Worm (Caenorhabditis elegans): ENCODE measurements around the gene K01B6.3.

Gene K01B6.3

ce11 chrIII:9299919-9300318, at the start of gene K01B6.3:
Gene K01B6.3 (plus strand): TSS chrIII:9300219.
- TF ChIP-seq nhr-77 (tag; optimal IDR thresholded peaks at IDR 0.05) = no peak
- no peak for TF ChIP-seq lin-39 (tag; optimal IDR thresholded peaks at IDR 0.05)
- TF ChIP-seq lin-13 (GFP tag; optimal IDR thresholded peaks at IDR 0.05) = no peak
- TF ChIP-seq lin-29 (GFP tag; IDR thresholded peaks at IDR 0.05) = no peak
- TF ChIP-seq lir-3 (tag; optimal IDR thresholded peaks at IDR 0.05) = no peak
- TF ChIP-seq skn-1 (tag; optimal IDR thresholded peaks at IDR 0.05) = no peak
- TF ChIP-seq ceh-28 (tag; optimal IDR thresholded peaks at IDR 0.05) = no peak
- no peak for TF ChIP-seq T20F7.1 (GFP tag; optimal IDR thresholded peaks at IDR 0.05)
- no peak for TF ChIP-seq zfp-3 (GFP tag; conservative IDR thresholded peaks at IDR 0.05)

ce11 chrIII:9250729-9251128, 49.3 kb upstream of the K01B6.3 start, which contains the start of gene T02C1.2:
Gene T02C1.2 (plus strand): TSS chrIII:9251029.
- TF ChIP-seq F37D6.2 (tag; optimal IDR thresholded peaks at IDR 0.05) (no peak), T26A8.4 (GFP tag; IDR thresholded peaks at IDR 0.05) (no peak), aly-2 (tag; optimal IDR thresholded peaks at IDR 0.05) (no peak), mes-2 (tag; optimal IDR thresholded peaks at IDR 0.05; ENCODE audit: poor library complexity, severe bottlenecking) (no peak), snpc-4 (tag; optimal IDR thresholded peaks at IDR 0.05) (no peak), mdt-29 (GFP tag; IDR thresholded peaks at IDR 0.05) (no peak), skn-1 (tag; optimal IDR thresholded peaks at IDR 0.05) (no peak), aha-1 (tag) (no peak), ctbp-1 (GFP tag; IDR thresholded peaks at IDR 0.05) (no peak), fkh-10 (GFP tag; optimal IDR thresholded peaks at IDR 0.05) (no peak), unc-39 (tag; optimal IDR thresholded peaks at IDR 0.05) (no peak), daf-19 (GFP tag; conservative IDR thresholded peaks at IDR 0.05) (no peak), ama-1 (optimal IDR thresholded peaks at IDR 0.05) (no peak), Y75B8A.6 (GFP tag; IDR thresholded peaks at IDR 0.05) (no peak)

- TF ChIP-seq hlh-11 (tag; optimal IDR thresholded peaks at IDR 0.05) = peak; percentile 70
- TF ChIP-seq daf-16 (GFP tag; optimal IDR thresholded peaks at IDR 0.05) = no peak
- TF ChIP-seq daf-16 (tag; optimal IDR thresholded peaks at IDR 0.05) = peak; percentile 63
- TF ChIP-seq nhr-28 (tag; optimal IDR thresholded peaks at IDR 0.05) = peak; percentile 79
- TF ChIP-seq nhr-102 (tag; optimal IDR thresholded peaks at IDR 0.05) = peak; percentile 20
- peak; percentile 51 for TF ChIP-seq hlh-30 (tag; optimal IDR thresholded peaks at IDR 0.05; ENCODE audit: insufficient read depth)
- TF ChIP-seq nhr-77 (tag; optimal IDR thresholded peaks at IDR 0.05) = peak; percentile 29
- no peak for TF ChIP-seq mep-1 (tag; optimal IDR thresholded peaks at IDR 0.05)
- TF ChIP-seq hif-1 (tag; optimal IDR thresholded peaks at IDR 0.05) = peak in 1 of 2 experiments; percentile 26
- peak; percentile 61 for TF ChIP-seq pqm-1 (tag; optimal IDR thresholded peaks at IDR 0.05)
- no peak for TF ChIP-seq Y75B8A.6 (GFP tag; IDR thresholded peaks at IDR 0.05)
- peak in 1 of 2 experiments; percentile 23 for TF ChIP-seq unc-62 (GFP tag; optimal IDR thresholded peaks at IDR 0.05 in 1 of 2)
- TF ChIP-seq unc-62 (tag; optimal IDR thresholded peaks at IDR 0.05) = no peak
- peak; percentile 11 for TF ChIP-seq dve-1 (tag; optimal IDR thresholded peaks at IDR 0.05; ENCODE audit: insufficient read depth)
- no peak for TF ChIP-seq ceh-62 (tag; optimal IDR thresholded peaks at IDR 0.05)
- TF ChIP-seq snpc-1.2 (GFP tag; IDR thresholded peaks at IDR 0.05) = no peak
- no peak for TF ChIP-seq F49E8.2 (tag; optimal IDR thresholded peaks at IDR 0.05; ENCODE audit: borderline replicate concordance)
- TF ChIP-seq jun-1 (tag; optimal IDR thresholded peaks at IDR 0.05) = no peak
Observed at ce11 chrIII:9254988-9255387, 45.0 kb upstream of the K01B6.3 start.

ce11 chrIII:9255801-9256200, 44.2 kb upstream of the K01B6.3 start:
- no peak for TF ChIP-seq ZK337.2 (GFP tag; IDR thresholded peaks at IDR 0.05)
- TF ChIP-seq egl-43 (GFP tag; IDR thresholded peaks at IDR 0.05) = no peak
- TF ChIP-seq hlh-11 (tag; optimal IDR thresholded peaks at IDR 0.05) = peak; percentile 63
- no peak for TF ChIP-seq ceh-82 (tag; optimal IDR thresholded peaks at IDR 0.05)
- TF ChIP-seq tag-97 (GFP tag; IDR thresholded peaks at IDR 0.05) = no peak
- no peak for TF ChIP-seq lsy-2 (tag; optimal IDR thresholded peaks at IDR 0.05)
- no peak for TF ChIP-seq fkh-10 (GFP tag; optimal IDR thresholded peaks at IDR 0.05)
- no peak for TF ChIP-seq mxl-3 (GFP tag; optimal IDR thresholded peaks at IDR 0.05)
- TF ChIP-seq dpl-1 (GFP tag; optimal IDR thresholded peaks at IDR 0.05) = no peak
- no peak for TF ChIP-seq mdl-1 (tag; optimal IDR thresholded peaks at IDR 0.05)
- TF ChIP-seq Y48G9A.11 (GFP tag; IDR thresholded peaks at IDR 0.05) = no peak
- TF ChIP-seq hlh-30 (tag; optimal IDR thresholded peaks at IDR 0.05; ENCODE audit: insufficient read depth) = peak; percentile 28
- peak; percentile 3 for TF ChIP-seq nhr-77 (tag; optimal IDR thresholded peaks at IDR 0.05)
- TF ChIP-seq nhr-41 (GFP tag; IDR thresholded peaks at IDR 0.05) = no peak
- TF ChIP-seq ceh-20 (GFP tag; IDR thresholded peaks at IDR 0.05) = no peak
- TF ChIP-seq pqm-1 (tag; optimal IDR thresholded peaks at IDR 0.05) = peak; percentile 88
- TF ChIP-seq nhr-28 (tag; optimal IDR thresholded peaks at IDR 0.05) = peak; percentile 62
